Worm (Caenorhabditis elegans): ENCODE measurements around the gene srx-108.
A peak's percentile ranks its signal among the peaks of the same experiment; 100 is the strongest.

srx-108 gene

DNA sequence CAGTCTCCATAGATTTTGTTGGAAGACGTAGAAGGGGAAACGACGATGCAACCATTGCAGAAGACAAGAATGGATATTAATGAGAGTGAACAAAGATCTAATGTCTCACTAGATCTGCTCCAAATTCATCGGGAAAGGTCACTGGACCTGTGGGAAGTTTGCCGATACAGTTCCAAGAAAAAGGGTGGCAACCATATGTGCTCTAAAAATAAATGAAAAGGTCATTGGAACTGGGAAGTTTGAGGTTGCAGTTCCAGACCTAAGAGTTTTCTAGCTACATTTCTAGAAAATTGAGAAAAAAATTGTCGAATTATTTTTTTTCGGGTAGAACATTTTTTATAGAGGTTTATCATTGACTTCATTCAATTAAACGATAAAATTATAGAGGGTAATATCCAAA, 42.0 kb downstream of the srx-108 start, which contains the start of gene fbxb-92 (continued):
- TF ChIP-seq lin-13 (GFP tag; optimal IDR thresholded peaks at IDR 0.05) (no peak), F10B5.3 (tag; optimal IDR thresholded peaks at IDR 0.05) (no peak)

DNA sequence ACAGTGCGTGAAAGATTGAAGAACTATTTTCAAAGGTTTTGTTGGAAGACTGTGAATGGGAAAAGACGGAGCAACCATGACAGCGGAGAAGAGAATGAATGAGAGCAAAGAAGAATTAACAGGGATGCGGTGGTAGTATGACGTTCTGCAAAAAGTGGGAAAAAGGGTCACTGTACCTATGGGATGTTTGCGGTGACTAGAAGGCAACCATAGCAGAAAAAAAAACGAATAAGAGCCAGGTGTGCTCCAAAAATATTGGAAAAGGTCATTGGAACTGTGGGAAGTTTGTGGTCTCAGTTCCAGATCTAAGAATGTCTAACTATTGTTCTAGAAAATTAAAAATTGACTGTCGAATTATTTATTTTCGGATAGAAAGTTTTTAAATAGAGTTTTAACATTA, 43.3 kb downstream of the srx-108 start, which contains the start of gene fbxb-90:
TSS of gene fbxb-90 (minus strand) at position 101 of the 400 bp plus-strand sequence.
- no peak for TF ChIP-seq lin-1 (GFP tag; IDR thresholded peaks at IDR 0.05)
- peak in 1 of 2 experiments; percentile 11 for TF ChIP-seq unc-62 (GFP tag; optimal IDR thresholded peaks at IDR 0.05 in 1 of 2)
- no peak for TF ChIP-seq unc-62 (tag; optimal IDR thresholded peaks at IDR 0.05)
- no peak for TF ChIP-seq zfp-2 (tag; optimal IDR thresholded peaks at IDR 0.05)
- TF ChIP-seq nhr-11 (tag; optimal IDR thresholded peaks at IDR 0.05) = no peak
- no peak for TF ChIP-seq lin-15B (tag; optimal IDR thresholded peaks at IDR 0.05)

DNA sequence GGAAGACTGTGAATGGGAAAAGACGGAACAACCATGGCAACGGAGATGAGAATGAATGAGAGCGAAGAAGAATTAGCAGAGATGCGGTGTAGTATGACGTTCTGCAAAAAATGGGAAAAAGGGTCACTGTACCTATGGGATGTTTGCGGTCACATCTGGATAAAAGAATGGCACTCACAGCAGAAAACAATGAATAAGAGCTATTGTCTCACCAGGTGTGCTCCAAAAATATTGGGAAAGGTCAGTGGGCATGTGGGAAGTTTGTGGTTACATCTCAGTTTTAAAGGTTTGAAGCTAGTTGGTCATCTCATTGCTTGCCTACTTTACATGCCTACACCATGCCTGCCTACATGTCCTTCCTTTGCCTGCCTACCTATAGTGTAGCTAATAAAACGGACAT, 45.3 kb downstream of the srx-108 start, which contains the start of gene fbxb-91:
TSS of gene fbxb-91 (minus strand) at position 101 of the 400 bp plus-strand sequence.
- TF ChIP-seq php-3 (GFP tag; IDR thresholded peaks at IDR 0.05) = no peak
- no peak for TF ChIP-seq lin-29 (GFP tag; IDR thresholded peaks at IDR 0.05)
- no peak for TF ChIP-seq T26A8.4 (GFP tag; IDR thresholded peaks at IDR 0.05)
- TF ChIP-seq ces-1 (GFP tag; optimal IDR thresholded peaks at IDR 0.05) = no peak
- TF ChIP-seq mdl-1 (tag; optimal IDR thresholded peaks at IDR 0.05) = no peak
- TF ChIP-seq unc-39 (tag; optimal IDR thresholded peaks at IDR 0.05) = no peak
- TF ChIP-seq pha-4 (GFP tag; IDR thresholded peaks at IDR 0.05) = no peak
- no peak for TF ChIP-seq pha-4 (tag; optimal IDR thresholded peaks at IDR 0.05)
- TF ChIP-seq saeg-2 (GFP tag; IDR thresholded peaks at IDR 0.05) = no peak
- no peak for TF ChIP-seq daf-19 (GFP tag; conservative IDR thresholded peaks at IDR 0.05)
- no peak for TF ChIP-seq ztf-11 (tag; optimal IDR thresholded peaks at IDR 0.05)
- TF ChIP-seq dpl-1 (GFP tag; optimal IDR thresholded peaks at IDR 0.05) = no peak
- no peak for TF ChIP-seq snpc-1.2 (GFP tag; IDR thresholded peaks at IDR 0.05)

DNA sequence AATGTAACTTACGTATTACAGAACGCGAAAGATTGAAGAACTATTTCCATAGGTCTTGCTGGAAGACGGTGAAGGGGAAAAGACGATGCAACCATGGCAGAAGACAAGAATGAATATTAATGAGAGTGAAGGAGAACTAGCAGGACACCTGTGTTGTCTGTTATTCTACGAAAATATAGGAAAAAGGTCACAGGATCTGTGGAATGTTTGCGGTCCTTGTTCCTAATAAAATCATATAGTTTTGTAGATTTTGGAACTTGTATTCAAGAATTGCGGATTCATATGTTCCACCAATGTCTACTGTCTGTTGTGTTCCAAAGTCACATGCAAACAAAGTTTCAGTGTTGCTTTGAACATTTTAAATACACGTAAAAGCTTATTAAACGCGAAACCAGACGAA, 46.8 kb downstream of the srx-108 start, which contains the start of gene sdz-11:
TSS of gene sdz-11 (minus strand) at position 101 of the 400 bp plus-strand sequence.
- no peak for TF ChIP-seq nhr-76 (tag; optimal IDR thresholded peaks at IDR 0.05)
- TF ChIP-seq aha-1 (tag) = peak; percentile 56
- peak in 1 of 2 experiments; percentile 33 for TF ChIP-seq unc-62 (GFP tag; optimal IDR thresholded peaks at IDR 0.05 in 1 of 2)
- no peak for TF ChIP-seq unc-62 (tag; optimal IDR thresholded peaks at IDR 0.05)

DNA sequence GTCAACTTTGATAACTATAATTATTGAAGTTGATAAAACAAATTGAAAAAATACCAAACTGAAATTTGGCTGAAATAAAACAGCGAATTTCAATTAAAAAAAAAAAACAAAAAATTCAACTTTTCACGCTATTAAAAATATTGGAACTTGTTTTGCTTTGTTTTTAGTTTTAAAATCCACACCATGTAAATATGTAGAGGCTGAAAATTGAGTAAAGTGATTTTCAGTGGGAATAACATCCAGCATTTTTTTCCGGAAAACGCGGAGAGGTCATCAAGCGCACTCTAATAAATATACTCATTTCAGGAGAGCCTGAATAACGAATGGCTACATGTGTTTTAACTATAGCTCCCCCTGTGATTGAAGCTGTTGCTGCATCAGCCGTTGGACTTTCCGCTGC, 48.2 kb downstream of the srx-108 start, which contains the start of gene rcd-1:
TSS of gene rcd-1 (plus strand) at position 301 of the 400 bp plus-strand sequence.
- no peak for TF ChIP-seq daf-19 (GFP tag; conservative IDR thresholded peaks at IDR 0.05)
- no peak for TF ChIP-seq ceh-44 (GFP tag; IDR thresholded peaks at IDR 0.05)
- TF ChIP-seq nhr-10 (tag; optimal IDR thresholded peaks at IDR 0.05) = no peak
- no peak for TF ChIP-seq php-3 (GFP tag; IDR thresholded peaks at IDR 0.05)
- no peak for TF ChIP-seq nhr-77 (tag; optimal IDR thresholded peaks at IDR 0.05)
- no peak for TF ChIP-seq daf-16 (GFP tag; optimal IDR thresholded peaks at IDR 0.05)
- TF ChIP-seq daf-16 (tag; optimal IDR thresholded peaks at IDR 0.05) = no peak
- TF ChIP-seq tra-1 (GFP tag; IDR thresholded peaks at IDR 0.05) = no peak
- no peak for TF ChIP-seq mep-1 (tag; optimal IDR thresholded peaks at IDR 0.05)
- no peak for TF ChIP-seq nhr-28 (tag; optimal IDR thresholded peaks at IDR 0.05)
- TF ChIP-seq F10B5.3 (tag; optimal IDR thresholded peaks at IDR 0.05) = no peak
- no peak for TF ChIP-seq spr-1 (tag; optimal IDR thresholded peaks at IDR 0.05)
- no peak for TF ChIP-seq snpc-4 (tag; optimal IDR thresholded peaks at IDR 0.05)
- no peak for TF ChIP-seq dmd-8 (GFP tag; IDR thresholded peaks at IDR 0.05)
- no peak for TF ChIP-seq hif-1 (tag; optimal IDR thresholded peaks at IDR 0.05)
- TF ChIP-seq tag-97 (GFP tag; IDR thresholded peaks at IDR 0.05) = no peak
- no peak for TF ChIP-seq zfp-2 (tag; optimal IDR thresholded peaks at IDR 0.05)
- no peak for TF ChIP-seq skn-1 (tag; optimal IDR thresholded peaks at IDR 0.05)
- TF ChIP-seq nhr-102 (tag; optimal IDR thresholded peaks at IDR 0.05) = no peak
